Worm (Caenorhabditis elegans) whole organism, mixed stage, embryonic: ENCODE data around the gene dlhd-1.

Source experiments
- snpc-4 ChIP-seq: fragments of 150-350 bp; optimal IDR thresholded peaks from 2 replicates; lab custom pipeline; 2014; ENCODE audit warnings: missing biosample characterization, missing genetic modification characterization
- ztf-11 ChIP-seq: fragments of 150-350 bp; optimal IDR thresholded peaks from 2 replicates; lab custom pipeline; 2014; ENCODE audit warnings: missing biosample characterization, missing genetic modification characterization

ce11 chrII:1189652-1190051 is 17.7 kb upstream of the dlhd-1 start:
- TF ChIP-seq snpc-4 (no peak), ztf-11 (tag; lab: Kevin White, UChicago) (no peak)
